Fruit fly (Drosophila melanogaster) ovary, adult (tissue): Measurements from ENCODE around the gene S.

ENCODE experiments used
- CG17801 ChIP-seq: fragments of 200-800 bp; optimal IDR thresholded peaks from 2 replicates; lab custom pipeline; 2019; ENCODE audit warnings: missing biosample characterization, mild to moderate bottlenecking, missing genetic modification characterization, moderate library complexity; ENCODE audit not compliant: partially characterized antibody

The S gene

DNA sequence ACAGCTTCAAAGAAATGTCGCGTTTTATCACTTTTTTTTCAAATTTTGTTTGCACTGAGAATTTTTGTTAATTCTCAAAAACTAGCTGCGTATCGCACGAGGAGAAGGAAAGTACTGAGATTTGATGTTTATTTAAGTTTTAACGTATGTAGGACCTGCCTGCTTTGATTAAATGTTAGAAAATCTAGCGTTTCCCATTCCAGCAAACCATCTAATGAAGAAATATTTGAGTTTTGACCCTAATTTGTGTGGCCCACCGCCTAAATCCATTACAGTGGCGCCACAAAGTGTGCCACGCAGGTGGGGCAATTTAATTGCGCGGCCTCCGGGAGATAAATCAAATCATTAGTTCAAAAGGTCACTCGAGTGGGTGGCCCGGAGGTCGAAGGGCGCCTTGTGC, 50.8 kb downstream of the S start, which contains the start of gene CG4375:
CG4375 (minus strand) TSS at position 101 of the 400 bp plus-strand sequence.
- no peak for TF ChIP-seq CG17801

DNA sequence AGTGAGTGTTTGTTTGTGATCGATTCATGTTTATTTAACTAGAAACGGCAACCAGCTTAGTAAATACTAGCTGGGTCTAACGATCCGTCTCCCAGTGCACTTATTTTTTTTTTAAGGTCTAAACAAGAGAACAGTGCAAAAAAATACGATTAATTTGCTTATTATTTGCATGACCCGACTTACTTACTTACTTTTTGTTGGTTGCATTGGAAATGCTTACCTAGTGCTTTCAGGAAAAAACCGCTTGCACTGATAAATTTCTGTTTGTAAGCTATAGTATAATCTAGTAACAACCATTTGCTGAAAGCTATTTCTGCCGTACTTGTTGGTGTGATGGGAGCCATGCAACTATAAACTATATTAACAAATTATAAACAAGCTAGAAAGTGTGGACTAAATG, 68.7 kb downstream of the S start:
- no peak for TF ChIP-seq CG17801

DNA sequence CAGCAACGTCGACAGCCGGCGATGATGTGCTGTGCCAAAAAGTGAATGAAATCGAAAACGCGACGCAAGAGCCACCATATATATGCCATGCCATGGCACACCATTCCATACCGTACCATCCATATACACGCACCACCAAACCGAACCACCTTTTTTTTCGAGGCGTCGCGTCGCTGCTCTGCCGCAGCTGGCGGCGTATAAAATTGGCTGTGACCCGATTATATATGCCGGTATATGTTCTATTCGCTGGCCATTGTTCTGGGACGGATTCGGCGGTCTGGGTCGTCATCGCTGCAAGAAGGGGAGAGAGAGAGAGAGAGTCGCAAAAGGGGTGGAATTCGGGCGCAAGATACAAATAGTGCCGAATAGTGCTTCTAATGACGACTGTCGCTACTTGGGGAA, 69.8 kb downstream of the S start:
- TF ChIP-seq CG17801 = peak; percentile 9

DNA sequence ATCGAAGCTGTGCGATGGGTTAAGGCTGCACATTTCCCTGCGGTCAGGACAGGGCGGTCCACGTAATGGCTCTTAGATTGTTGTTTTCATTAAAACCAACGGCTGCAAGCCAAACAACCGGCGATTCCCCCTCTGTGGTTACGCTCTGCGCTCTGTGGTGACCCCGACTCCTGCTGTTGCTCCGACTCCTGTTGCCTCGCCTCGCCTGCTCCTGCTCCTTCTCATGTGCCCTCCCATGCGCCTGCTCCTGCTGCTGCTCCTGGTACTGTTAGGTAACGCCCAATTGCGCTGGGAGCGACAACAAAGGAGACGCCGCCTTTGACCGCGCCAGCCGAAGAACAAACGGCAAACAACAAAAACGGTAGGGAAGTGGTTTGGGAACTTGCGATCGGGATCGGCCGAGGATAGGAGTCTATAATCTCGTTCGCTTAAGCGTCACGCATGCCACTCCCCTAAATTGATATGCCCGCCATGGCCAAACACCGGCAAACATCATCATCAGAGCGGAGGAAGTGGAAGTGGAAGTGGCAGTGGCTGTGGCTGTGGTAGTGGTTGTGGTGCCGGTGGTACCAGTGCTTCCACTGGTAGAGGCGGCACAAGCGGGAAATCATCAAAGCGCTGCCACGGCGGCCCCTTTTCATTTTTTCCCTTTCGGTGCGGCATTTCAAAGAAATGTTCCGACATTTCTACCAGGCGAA, 70.3 kb downstream of the S start:
- no peak for TF ChIP-seq CG17801

DNA sequence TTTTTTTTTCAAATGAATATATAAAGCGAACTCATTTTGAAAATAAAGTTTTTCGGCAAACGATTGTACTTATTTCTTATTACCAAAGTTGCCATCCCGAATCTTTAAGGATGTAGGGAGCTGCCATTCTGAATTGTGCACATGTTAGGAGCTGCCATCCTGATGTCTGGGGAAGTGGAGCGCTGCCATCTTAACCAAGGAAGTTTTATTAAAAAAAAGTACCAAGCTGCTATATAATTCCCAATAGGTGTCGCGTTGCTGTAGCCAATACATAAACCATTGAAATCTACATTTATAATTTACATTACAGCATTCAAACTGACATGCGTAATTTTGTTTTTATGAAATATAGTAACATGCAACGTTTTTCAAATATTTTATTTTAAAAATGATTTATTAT, 71.1 kb downstream of the S start:
- TF ChIP-seq CG17801 = no peak
